Worm (Caenorhabditis elegans) whole organism, early embryonic: ENCODE measurements around the gene ZK402.1.

ENCODE experiments used
- ets-7 ChIP-seq: sonication (generic microtip); optimal IDR thresholded peaks from 2 replicates; lab custom pipeline; 2016; ENCODE audit warnings: missing genotype, missing genetic modification characterization, missing compliant biosample characterization
- pes-1 ChIP-seq: fragments of 200-800 bp; sonication (Bioruptor generic); IDR thresholded peaks from 2 replicates; pipeline ENCODE4 v1.3.6; 2022; ENCODE audit warnings: missing genetic modification reagents, missing genetic modification characterization, missing compliant biosample characterization

ce11 chrX:1440161-1440560 lies 36.1 kb downstream of the ZK402.1 start, which contains the start of gene sedl-1:
- TF ChIP-seq ets-7 (tag; lab: Kevin White, UChicago), result no peak
- TF ChIP-seq pes-1 (GFP tag; lab: Robert Waterston, UW), result no peak
